ENCODE assay signal across 2 fruit fly cellular contexts in genomic region chr3R:22727857-22728256, dm6.
TF ChIP-seq lines count a peak whose summit lies in the region.

No protein-coding gene starts in this region.

TF ChIP-seq in whole organism, embryonic, 481 proteins besides CTCF, POLR2A, EP300 and RAD21 (continued from another document):
- peak; percentile 37 for TF ChIP-seq lmd (GFP tag; IDR thresholded peaks at IDR 0.05; lab: Robert Waterston, UW)
- TF ChIP-seq gcm2 (GFP tag; optimal IDR thresholded peaks at IDR 0.05; lab: Kevin White, UChicago) = no peak
- peak; percentile 7 for TF ChIP-seq Oli (tag; optimal IDR thresholded peaks at IDR 0.05; lab: Kevin White, UChicago)
- 0 out of 2 replicates have a peak, but pooled peaks have one; percentile 22 for TF ChIP-seq sob (GFP tag; IDR thresholded peaks at IDR 0.05; lab: Robert Waterston, UW)
- TF ChIP-seq ase (GFP tag; IDR thresholded peaks at IDR 0.05; lab: Robert Waterston, UW) = peak; percentile 41; the same call in 1 of the 3 replicates
- peak; percentile 7 for TF ChIP-seq mam (GFP tag; optimal IDR thresholded peaks at IDR 0.05; lab: Kevin White, UChicago)
- 0 out of 2 replicates have a peak, but pooled peaks have one; percentile 7 for TF ChIP-seq CG32772 (GFP tag; IDR thresholded peaks at IDR 0.05; lab: Robert Waterston, UW)
- TF ChIP-seq Xrp1 (GFP tag; IDR thresholded peaks at IDR 0.05; lab: Robert Waterston, UW) = peak; percentile 61; the same call in 1 of the 2 replicates
- TF ChIP-seq NFAT (GFP tag; IDR thresholded peaks at IDR 0.05; lab: Robert Waterston, UW) = 0 out of 2 replicates have a peak, but pooled peaks have one; percentile 23
- peak; percentile 22 for TF ChIP-seq sens (GFP tag; lab: Kevin White, UChicago)
- peak; percentile 73 for TF ChIP-seq Ptx1 (GFP tag; IDR thresholded peaks at IDR 0.05; lab: Robert Waterston, UW)
- TF ChIP-seq pros (GFP tag; optimal IDR thresholded peaks at IDR 0.05; lab: Kevin White, UChicago) = no peak
- peak; percentile 17; the same call in 1 of the 2 replicates for TF ChIP-seq CG6689 (GFP tag; IDR thresholded peaks at IDR 0.05; lab: Robert Waterston, UW)
- TF ChIP-seq CG13624 (GFP tag; optimal IDR thresholded peaks at IDR 0.05; lab: Kevin White, UChicago) = peak; percentile 2
- peak; percentile 84 for TF ChIP-seq Ets65A (GFP tag; lab: Kevin White, UChicago)
- peak; percentile 66 for TF ChIP-seq stc (GFP tag; IDR thresholded peaks at IDR 0.05; lab: Robert Waterston, UW)
- TF ChIP-seq row (GFP tag; IDR thresholded peaks at IDR 0.05; lab: Robert Waterston, UW) = 0 out of 3 replicates have a peak, but pooled peaks have one; percentile 13
- peak; percentile 57; the same call in 1 of the 2 replicates for TF ChIP-seq vvl (GFP tag; IDR thresholded peaks at IDR 0.05; lab: Robert Waterston, UW)
- no peak for TF ChIP-seq Fer1 (GFP tag; optimal IDR thresholded peaks at IDR 0.05; lab: Kevin White, UChicago)
- peak; percentile 32; the same call in 1 of the 2 replicates for TF ChIP-seq CG14441 (GFP tag; IDR thresholded peaks at IDR 0.05; lab: Robert Waterston, UW)
- TF ChIP-seq vfl (GFP tag; optimal IDR thresholded peaks at IDR 0.05; lab: Kevin White, UChicago) = no peak
- no peak for TF ChIP-seq prd (optimal IDR thresholded peaks at IDR 0.05; lab: Kevin White, UChicago)
- peak; percentile 32; the same call in 1 of the 3 replicates for TF ChIP-seq prd (GFP tag; IDR thresholded peaks at IDR 0.05; lab: Robert Waterston, UW)
- TF ChIP-seq repo (GFP tag; optimal IDR thresholded peaks at IDR 0.05; lab: Kevin White, UChicago) = no peak
- peak; percentile 30 for TF ChIP-seq CG1603 (tag; optimal IDR thresholded peaks at IDR 0.05; lab: Kevin White, UChicago)
- peak; percentile 45; the same call in 1 of the 2 replicates for TF ChIP-seq ttk (GFP tag; IDR thresholded peaks at IDR 0.05; lab: Robert Waterston, UW)
- TF ChIP-seq nau (GFP tag; optimal IDR thresholded peaks at IDR 0.05; lab: Kevin White, UChicago) = no peak
- peak in 1 of 2 experiments; percentile 9 for TF ChIP-seq Pdp1 (GFP tag; optimal IDR thresholded peaks at IDR 0.05; lab: Kevin White, UChicago)
- TF ChIP-seq sd (tag; optimal IDR thresholded peaks at IDR 0.05; lab: Kevin White, UChicago) = peak; percentile 17
- peak; percentile 33; the same call in 1 of the 3 replicates for TF ChIP-seq zfh1 (GFP tag; IDR thresholded peaks at IDR 0.05; lab: Robert Waterston, UW)
- TF ChIP-seq CG17359 (tag; optimal IDR thresholded peaks at IDR 0.05; lab: Kevin White, UChicago) = peak; percentile 13
- peak; percentile 46; the same call in 1 of the 3 replicates for TF ChIP-seq tgo (GFP tag; IDR thresholded peaks at IDR 0.05; lab: Robert Waterston, UW)
- TF ChIP-seq CG11247 (GFP tag; IDR thresholded peaks at IDR 0.05; lab: Robert Waterston, UW) = 0 out of 2 replicates have a peak, but pooled peaks have one; percentile 27
- peak; percentile 86 for TF ChIP-seq D19A (tag; optimal IDR thresholded peaks at IDR 0.05; lab: Kevin White, UChicago)

TF ChIP-seq in whole organism, prepupa, 60 proteins besides CTCF, POLR2A, EP300 and RAD21 (continued from another document):
- peak; percentile 41 for TF ChIP-seq esn (GFP tag; optimal IDR thresholded peaks at IDR 0.05; lab: Kevin White, UChicago)
- peak; percentile 54 for TF ChIP-seq Gug (GFP tag; IDR thresholded peaks at IDR 0.05; lab: Robert Waterston, UW)
- TF ChIP-seq CG6163 (GFP tag; IDR thresholded peaks at IDR 0.05; lab: Robert Waterston, UW) = no peak
- TF ChIP-seq ss (GFP tag; optimal IDR thresholded peaks at IDR 0.05; lab: Kevin White, UChicago) = no peak
- TF ChIP-seq CG7368 (GFP tag; optimal IDR thresholded peaks at IDR 0.05; lab: Kevin White, UChicago) = no peak
- TF ChIP-seq CG1621 (tag; optimal IDR thresholded peaks at IDR 0.05; lab: Kevin White, UChicago) = no peak
- no peak for TF ChIP-seq Lpt (GFP tag; optimal IDR thresholded peaks at IDR 0.05; lab: Kevin White, UChicago)
- TF ChIP-seq Smox (GFP tag; optimal IDR thresholded peaks at IDR 0.05; lab: Kevin White, UChicago) = no peak
- TF ChIP-seq CG11294 (GFP tag; IDR thresholded peaks at IDR 0.05; lab: Robert Waterston, UW) = peak; percentile 41; the same call in 1 of the 2 replicates
- peak; percentile 13 for TF ChIP-seq CG4318 (GFP tag; optimal IDR thresholded peaks at IDR 0.05; lab: Kevin White, UChicago)
- TF ChIP-seq acj6 (GFP tag; optimal IDR thresholded peaks at IDR 0.05; lab: Kevin White, UChicago) = no peak
- no peak for TF ChIP-seq salr (GFP tag; optimal IDR thresholded peaks at IDR 0.05; lab: Kevin White, UChicago)
- TF ChIP-seq cyc (GFP tag; optimal IDR thresholded peaks at IDR 0.05; lab: Kevin White, UChicago) = no peak
- no peak for TF ChIP-seq CG6276 (GFP tag; optimal IDR thresholded peaks at IDR 0.05; lab: Kevin White, UChicago)
- no peak for TF ChIP-seq achi (GFP tag; optimal IDR thresholded peaks at IDR 0.05; lab: Kevin White, UChicago)
- no peak for TF ChIP-seq Eip78C (GFP tag; lab: Kevin White, UChicago)
- no peak for TF ChIP-seq Sox102F (GFP tag; optimal IDR thresholded peaks at IDR 0.05; lab: Kevin White, UChicago)
- TF ChIP-seq dac (GFP tag; optimal IDR thresholded peaks at IDR 0.05; lab: Kevin White, UChicago) = no peak
- TF ChIP-seq Hr39 (GFP tag; optimal IDR thresholded peaks at IDR 0.05; lab: Kevin White, UChicago) = no peak
- peak; percentile 72 for TF ChIP-seq CG32006 (GFP tag; optimal IDR thresholded peaks at IDR 0.05; lab: Kevin White, UChicago)
- TF ChIP-seq CG3032 (tag; optimal IDR thresholded peaks at IDR 0.05; lab: Kevin White, UChicago) = no peak
- TF ChIP-seq svp (GFP tag; lab: Kevin White, UChicago) = peak; percentile 56
- peak; percentile 48 for TF ChIP-seq CG31627 (GFP tag; optimal IDR thresholded peaks at IDR 0.05; lab: Kevin White, UChicago)
- TF ChIP-seq CG34406 (GFP tag; optimal IDR thresholded peaks at IDR 0.05; lab: Kevin White, UChicago) = no peak
- TF ChIP-seq CG10631 (GFP tag; optimal IDR thresholded peaks at IDR 0.05; lab: Kevin White, UChicago) = peak; percentile 9
- TF ChIP-seq Ets21C (GFP tag; optimal IDR thresholded peaks at IDR 0.05; lab: Kevin White, UChicago) = no peak
- no peak for TF ChIP-seq net (GFP tag; optimal IDR thresholded peaks at IDR 0.05; lab: Kevin White, UChicago)
- no peak for TF ChIP-seq dsx (GFP tag; optimal IDR thresholded peaks at IDR 0.05; lab: Kevin White, UChicago; ENCODE audit: poor library complexity, severe bottlenecking)
- TF ChIP-seq fkh (GFP tag; optimal IDR thresholded peaks at IDR 0.05; lab: Kevin White, UChicago) = no peak
- peak; percentile 80 for TF ChIP-seq CG15336 (GFP tag; IDR thresholded peaks at IDR 0.05; lab: Robert Waterston, UW)
- TF ChIP-seq Sox14 (GFP tag; optimal IDR thresholded peaks at IDR 0.05; lab: Kevin White, UChicago) = no peak
- TF ChIP-seq CG6808 (GFP tag; optimal IDR thresholded peaks at IDR 0.05; lab: Kevin White, UChicago) = no peak
- TF ChIP-seq spab (GFP tag; optimal IDR thresholded peaks at IDR 0.05; lab: Kevin White, UChicago) = no peak
- TF ChIP-seq vri (GFP tag; optimal IDR thresholded peaks at IDR 0.05; lab: Kevin White, UChicago) = peak; percentile 7
- no peak for TF ChIP-seq Blimp-1 (GFP tag; optimal IDR thresholded peaks at IDR 0.05; lab: Kevin White, UChicago)
